Fruit fly (Drosophila melanogaster): ENCODE results near the gene glo.

The glo gene

DNA sequence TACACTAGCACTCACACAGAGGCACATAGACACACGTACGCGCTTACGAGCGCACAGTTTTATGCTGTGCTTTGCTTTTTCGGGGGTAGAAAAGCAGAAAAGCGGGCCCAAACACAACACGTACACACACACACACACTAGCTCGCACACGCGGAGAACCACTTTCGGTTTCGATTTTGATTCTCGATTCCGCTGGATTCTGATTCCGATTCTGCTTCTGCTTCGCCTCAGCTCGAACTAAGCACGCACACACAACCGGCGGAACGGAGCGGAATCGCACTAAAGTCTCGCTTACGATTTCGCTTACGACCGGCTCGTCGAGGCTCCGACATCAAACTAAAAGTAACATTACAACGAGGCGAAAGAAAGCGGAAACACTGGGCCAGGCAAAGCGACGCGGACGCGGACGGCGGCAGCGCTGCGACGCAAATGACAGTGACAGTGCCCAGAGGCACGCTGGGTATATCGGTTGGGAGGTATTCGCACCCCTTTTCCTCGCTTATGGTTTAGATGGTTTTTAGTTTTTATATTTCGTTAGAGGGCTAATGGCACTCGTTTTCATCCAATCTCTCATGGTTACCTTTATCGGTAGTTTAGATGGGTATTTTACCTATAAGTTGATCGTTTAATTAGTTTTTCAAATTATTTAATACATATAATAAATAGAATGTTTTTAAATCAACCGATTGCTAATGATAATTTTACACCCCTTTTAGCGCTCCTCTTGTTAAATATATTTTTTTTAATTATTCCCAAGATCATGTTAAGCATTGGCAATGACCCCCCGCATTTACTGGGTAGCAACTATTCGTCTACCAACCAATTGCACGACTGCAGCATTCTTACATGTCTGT is 41.0 kb downstream of the glo start (continued):
- TF ChIP-seq abd-A (tag; optimal IDR thresholded peaks at IDR 0.05) (peak; percentile 93), cas (GFP tag; IDR thresholded peaks at IDR 0.05) (no peak), CG2875 (GFP tag; optimal IDR thresholded peaks at IDR 0.05) (peak; percentile 23), CG42726 (GFP tag; IDR thresholded peaks at IDR 0.05; ENCODE audit: partially characterized antibody) (peak; percentile 57; the same call in 1 of the 2 replicates), mld (GFP tag; IDR thresholded peaks at IDR 0.05; ENCODE audit: partially characterized antibody) (no peak), MESR4 (GFP tag; optimal IDR thresholded peaks at IDR 0.05) (peak; percentile 14), nom (GFP tag; optimal IDR thresholded peaks at IDR 0.05) (peak; percentile 10), Xbp1 (GFP tag; optimal IDR thresholded peaks at IDR 0.05) (peak; percentile 74), Med (GFP tag) (peak; percentile 94), CG4282 (GFP tag; optimal IDR thresholded peaks at IDR 0.05) (peak; percentile 26), run (tag; optimal IDR thresholded peaks at IDR 0.05) (no peak), repo (GFP tag; optimal IDR thresholded peaks at IDR 0.05) (peak; percentile 13), CrebB (tag; optimal IDR thresholded peaks at IDR 0.05) (peak; percentile 25), CG17612 (GFP tag; IDR thresholded peaks at IDR 0.05) (no peak), Sry-δ (GFP tag; optimal IDR thresholded peaks at IDR 0.05) (no peak), seq (GFP tag; IDR thresholded peaks at IDR 0.05) (peak; percentile 61; the same call in 1 of the 2 replicates), tio (GFP tag; optimal IDR thresholded peaks at IDR 0.05) (peak; percentile 79), gcm (GFP tag; optimal IDR thresholded peaks at IDR 0.05) (peak; percentile 26), tin (GFP tag; optimal IDR thresholded peaks at IDR 0.05) (peak; percentile 31), Fer2 (tag; optimal IDR thresholded peaks at IDR 0.05) (no peak), gsb-n (tag; optimal IDR thresholded peaks at IDR 0.05) (peak; percentile 36), pb (GFP tag; optimal IDR thresholded peaks at IDR 0.05) (no peak), Sin3A (optimal IDR thresholded peaks at IDR 0.05) (no peak), slp2 (GFP tag; optimal IDR thresholded peaks at IDR 0.05) (no peak), vnd (GFP tag; IDR thresholded peaks at IDR 0.05; ENCODE audit: partially characterized antibody) (0 out of 3 replicates have a peak, but pooled peaks have one; percentile 25), CoRest (tag; optimal IDR thresholded peaks at IDR 0.05) (peak; percentile 84), Drgx (GFP tag; IDR thresholded peaks at IDR 0.05) (peak; percentile 6; the same call in 1 of the 2 replicates), CG12071 (GFP tag; optimal IDR thresholded peaks at IDR 0.05) (peak; percentile 8), Mrtf (GFP tag; IDR thresholded peaks at IDR 0.05) (no peak), CG16863 (GFP tag; optimal IDR thresholded peaks at IDR 0.05) (no peak), CG6272 (GFP tag; IDR thresholded peaks at IDR 0.05) (no peak), chinmo (GFP tag; IDR thresholded peaks at IDR 0.05; ENCODE audit: partially characterized antibody) (peak; percentile 94), zen (tag; optimal IDR thresholded peaks at IDR 0.05) (peak; percentile 4), CG17385 (GFP tag; optimal IDR thresholded peaks at IDR 0.05) (peak; percentile 49), CG1792 (GFP tag; optimal IDR thresholded peaks at IDR 0.05) (peak; percentile 21), Sox102F (GFP tag; optimal IDR thresholded peaks at IDR 0.05) (peak; percentile 60), CG2120 (GFP tag; optimal IDR thresholded peaks at IDR 0.05) (peak; percentile 56), ems (GFP tag; optimal IDR thresholded peaks at IDR 0.05) (no peak), hkb (optimal IDR thresholded peaks at IDR 0.05) (no peak), hkb (GFP tag; IDR thresholded peaks at IDR 0.05) (no peak), hb (GFP tag; IDR thresholded peaks at IDR 0.05; ENCODE audit: partially characterized antibody) (no peak), Hr39 (optimal IDR thresholded peaks at IDR 0.05) (no peak), dan (GFP tag; IDR thresholded peaks at IDR 0.05) (no peak), Atf6 (GFP tag; IDR thresholded peaks at IDR 0.05) (no peak; the same call in 1 of the 2 replicates), CG8478 (optimal IDR thresholded peaks at IDR 0.05) (peak; percentile 4), CG10267 (tag; optimal IDR thresholded peaks at IDR 0.05) (peak; percentile 51), CG31388 (GFP tag; optimal IDR thresholded peaks at IDR 0.05) (no peak), br (optimal IDR thresholded peaks at IDR 0.05) (no peak), ssp (GFP tag; IDR thresholded peaks at IDR 0.05) (peak; percentile 39), HLH4C (GFP tag; IDR thresholded peaks at IDR 0.05; ENCODE audit: partially characterized antibody) (peak; percentile 47; the same call in 1 of the 3 replicates)
